Worm (Caenorhabditis elegans) whole organism, midembryonic: ENCODE results near the gene srlf-4.

ENCODE experiments used
- T22C8.4 ChIP-seq: fragments of 200-800 bp; sonication (Bioruptor generic); IDR thresholded peaks from 2 replicates; pipeline ENCODE4 v1.3.6; 2022; ENCODE audit warnings: missing genetic modification characterization, missing compliant biosample characterization
- cog-1 ChIP-seq: sonication (generic microtip); optimal IDR thresholded peaks from 2 replicates; lab custom pipeline; 2016; ENCODE audit warnings: missing genetic modification characterization, missing compliant biosample characterization
- flt-1 ChIP-seq: fragments of 200-800 bp; sonication (Bioruptor generic); IDR thresholded peaks from 2 replicates; pipeline ENCODE4 v1.3.6; 2022; ENCODE audit warnings: missing genetic modification characterization, missing compliant biosample characterization
- klf-2 ChIP-seq: fragments of 200-800 bp; sonication (Bioruptor generic); conservative IDR thresholded peaks from 2 replicates; pipeline ENCODE4 v1.3.6; 2022; ENCODE audit warnings: missing genetic modification reagents, missing genetic modification characterization, missing compliant biosample characterization
- med-1 ChIP-seq: sonication (generic microtip); optimal IDR thresholded peaks from 2 replicates; lab custom pipeline; 2017; ENCODE audit warnings: missing genetic modification characterization, mild to moderate bottlenecking, missing compliant biosample characterization, antibody characterized with exemption, missing genetic modification reagents; ENCODE audit not compliant: insufficient read depth
- ref-1 ChIP-seq: fragments of 200-800 bp; sonication (Bioruptor generic); conservative IDR thresholded peaks from 2 replicates; pipeline ENCODE4 v1.3.6; 2022; ENCODE audit warnings: missing genetic modification reagents, missing genetic modification characterization, missing compliant biosample characterization
- tab-1 ChIP-seq: fragments of 200-800 bp; sonication (Bioruptor generic); IDR thresholded peaks from 2 replicates; pipeline ENCODE4 v1.3.6; 2022; ENCODE audit warnings: missing genetic modification characterization, missing compliant biosample characterization
- ztf-23 ChIP-seq: fragments of 200-800 bp; sonication (Bioruptor generic); IDR thresholded peaks from 2 replicates; pipeline ENCODE4 v1.3.6; 2022; ENCODE audit warnings: missing genetic modification reagents, missing genetic modification characterization, missing compliant biosample characterization
- ztf-29 ChIP-seq: fragments of 200-800 bp; sonication (Bioruptor generic); IDR thresholded peaks from 2 replicates; pipeline ENCODE4 v1.3.6; 2022; ENCODE audit warnings: missing genetic modification reagents, missing genetic modification characterization, missing compliant biosample characterization

DNA sequence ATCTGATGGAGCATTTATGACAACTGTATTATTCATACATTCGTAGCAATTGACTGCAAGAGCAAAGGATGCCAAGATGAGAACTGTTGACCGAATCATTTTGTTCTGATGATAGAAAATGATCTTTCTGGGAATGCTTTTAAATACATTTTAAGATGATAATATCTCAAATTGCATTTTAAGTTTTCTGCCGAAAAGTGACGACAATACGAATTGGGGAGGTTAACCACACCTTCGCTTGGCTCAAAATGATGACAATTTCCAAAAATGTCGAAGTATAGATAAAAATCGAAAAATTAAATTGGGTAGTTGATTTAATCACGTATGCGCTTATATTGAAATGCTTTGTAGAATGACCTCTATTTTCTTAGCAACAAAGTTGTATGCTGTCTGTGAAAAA is 17.0 kb upstream of the srlf-4 start, which contains the start of gene dod-24:
- TF ChIP-seq klf-2 (GFP tag; lab: Robert Waterston, UW): no peak
- no peak for TF ChIP-seq T22C8.4 (GFP tag; lab: Robert Waterston, UW)
- no peak for TF ChIP-seq tab-1 (GFP tag; lab: Robert Waterston, UW)
- no peak for TF ChIP-seq ztf-29 (GFP tag; lab: Robert Waterston, UW)
- TF ChIP-seq cog-1 (tag; lab: Kevin White, UChicago): no peak
- TF ChIP-seq ref-1 (GFP tag; lab: Robert Waterston, UW): no peak
- TF ChIP-seq ztf-23: no peak
- TF ChIP-seq flt-1 (GFP tag; lab: Robert Waterston, UW): no peak
- TF ChIP-seq med-1 (GFP tag; lab: Kevin White, UChicago): no peak
